Fruit fly (Drosophila melanogaster): Measurements from ENCODE around the gene skl.
A peak's percentile ranks its signal among the peaks of the same experiment; 100 is the strongest.
"Not testable (repeated sequence)": the region's sequence is repeated elsewhere in the genome, so short reads cannot be mapped to it uniquely, and the experiment has no call there.

The skl gene

DNA sequence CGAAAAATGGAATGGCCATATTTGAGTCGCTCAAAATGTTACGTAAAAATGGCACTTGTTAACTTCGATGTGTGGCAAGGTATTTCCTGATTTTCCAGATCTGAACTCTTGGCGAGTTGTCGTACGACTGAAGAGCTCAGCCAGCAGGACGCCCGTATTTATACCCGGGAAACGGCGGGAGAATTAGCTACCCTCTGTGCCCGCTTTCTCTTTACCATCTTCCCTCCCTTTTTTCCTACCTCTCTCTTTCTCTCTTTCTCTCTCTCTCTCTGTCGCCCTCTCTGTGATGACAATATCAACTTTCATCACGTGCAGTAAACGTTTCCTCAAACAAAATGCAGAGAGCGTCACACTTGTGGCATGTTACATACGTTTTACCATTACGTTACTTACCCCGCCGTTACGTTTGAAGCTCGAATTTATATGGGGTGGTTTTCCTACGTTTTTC lies at the start of gene skl (continued):
- TF ChIP-seq CG34224 (GFP tag; IDR thresholded peaks at IDR 0.05; ENCODE audit: partially characterized antibody) = no peak
- peak; percentile 38 for TF ChIP-seq gsb-n (tag; optimal IDR thresholded peaks at IDR 0.05)
- peak in 1 of 2 experiments; percentile 7 for TF ChIP-seq chif (GFP tag; optimal IDR thresholded peaks at IDR 0.05)
- peak; percentile 81 for TF ChIP-seq Nf-YB (GFP tag; optimal IDR thresholded peaks at IDR 0.05)
- no peak for TF ChIP-seq CG10267 (tag; optimal IDR thresholded peaks at IDR 0.05)
- TF ChIP-seq CG30020 (tag; optimal IDR thresholded peaks at IDR 0.05) = no peak
- no peak for TF ChIP-seq corto (GFP tag; optimal IDR thresholded peaks at IDR 0.05)
- TF ChIP-seq CG12155 (GFP tag; optimal IDR thresholded peaks at IDR 0.05) = no peak
- peak; percentile 55; the same call in 1 of the 3 replicates for TF ChIP-seq CG6791 (GFP tag; IDR thresholded peaks at IDR 0.05; ENCODE audit: partially characterized antibody)
- TF ChIP-seq Sox100B (GFP tag; optimal IDR thresholded peaks at IDR 0.05) = no peak
- no peak for TF ChIP-seq CG1602 (GFP tag; optimal IDR thresholded peaks at IDR 0.05)
- TF ChIP-seq insv (GFP tag; optimal IDR thresholded peaks at IDR 0.05) = peak in 1 of 2 experiments; percentile 20
- no peak for TF ChIP-seq CG9727 (GFP tag; optimal IDR thresholded peaks at IDR 0.05)
- TF ChIP-seq Optix (GFP tag; IDR thresholded peaks at IDR 0.05) = no peak
- no peak for TF ChIP-seq CG11504 (tag; optimal IDR thresholded peaks at IDR 0.05)
- TF ChIP-seq MESR4 (GFP tag; optimal IDR thresholded peaks at IDR 0.05) = no peak
- TF ChIP-seq CG8478 (optimal IDR thresholded peaks at IDR 0.05) = no peak
- peak; percentile 80 for TF ChIP-seq CG3163 (GFP tag; optimal IDR thresholded peaks at IDR 0.05)
- TF ChIP-seq CG8290 (GFP tag; optimal IDR thresholded peaks at IDR 0.05) = no peak
- no peak for TF ChIP-seq CG8290 (tag; optimal IDR thresholded peaks at IDR 0.05)
- TF ChIP-seq sens (GFP tag) = peak; percentile 61
- TF ChIP-seq kni (GFP tag; optimal IDR thresholded peaks at IDR 0.05) = no peak
- TF ChIP-seq CG5953 (GFP tag; IDR thresholded peaks at IDR 0.05) = no peak
- no peak for TF ChIP-seq CG18764 (GFP tag; optimal IDR thresholded peaks at IDR 0.05)
- TF ChIP-seq gcm (GFP tag; optimal IDR thresholded peaks at IDR 0.05) = peak; percentile 67
- TF ChIP-seq zen (tag; optimal IDR thresholded peaks at IDR 0.05) = peak; percentile 17
- TF ChIP-seq Dek (tag; optimal IDR thresholded peaks at IDR 0.05) = no peak
- TF ChIP-seq CG6272 (GFP tag; IDR thresholded peaks at IDR 0.05) = no peak
- no peak for TF ChIP-seq vfl (GFP tag; optimal IDR thresholded peaks at IDR 0.05)
- no peak for TF ChIP-seq sd (tag; optimal IDR thresholded peaks at IDR 0.05)
- TF ChIP-seq CG7963 (GFP tag; IDR thresholded peaks at IDR 0.05; ENCODE audit: partially characterized antibody) = 0 out of 3 replicates have a peak, but pooled peaks have one; percentile 8
- TF ChIP-seq Deaf1 (tag; optimal IDR thresholded peaks at IDR 0.05) = peak; percentile 40
- no peak for TF ChIP-seq zfh2 (GFP tag; optimal IDR thresholded peaks at IDR 0.05)
- TF ChIP-seq nerfin-1 (tag; optimal IDR thresholded peaks at IDR 0.05) = peak; percentile 60
- TF ChIP-seq nom (GFP tag; optimal IDR thresholded peaks at IDR 0.05) = no peak

DNA sequence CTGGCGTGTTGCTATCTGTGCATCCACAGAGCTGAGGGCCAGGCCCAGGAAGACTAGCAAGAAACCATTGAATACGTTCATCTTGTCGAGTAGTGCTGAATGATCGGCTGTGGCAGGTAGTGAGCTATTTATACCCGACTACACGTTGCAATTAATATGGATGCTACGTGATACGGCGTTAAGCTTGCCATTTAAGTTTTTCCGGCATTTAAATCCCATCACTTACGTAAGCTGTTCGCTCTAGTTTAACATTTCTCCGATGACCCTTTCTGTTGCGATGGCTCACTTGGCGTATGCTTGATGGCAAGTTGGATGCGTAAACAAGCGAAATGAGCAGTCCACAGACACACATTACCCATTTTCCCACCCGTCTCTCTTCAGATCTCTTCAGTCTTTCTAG lies 32.5 kb upstream of the skl start, which contains the start of gene Met75Ca:
Met75Ca (minus strand) TSS at position 101 of the 400 bp plus-strand sequence.
- TF ChIP-seq zen (tag; optimal IDR thresholded peaks at IDR 0.05); ab (GFP tag; optimal IDR thresholded peaks at IDR 0.05); Poxn (GFP tag; IDR thresholded peaks at IDR 0.05): not testable (repeated sequence)

DNA sequence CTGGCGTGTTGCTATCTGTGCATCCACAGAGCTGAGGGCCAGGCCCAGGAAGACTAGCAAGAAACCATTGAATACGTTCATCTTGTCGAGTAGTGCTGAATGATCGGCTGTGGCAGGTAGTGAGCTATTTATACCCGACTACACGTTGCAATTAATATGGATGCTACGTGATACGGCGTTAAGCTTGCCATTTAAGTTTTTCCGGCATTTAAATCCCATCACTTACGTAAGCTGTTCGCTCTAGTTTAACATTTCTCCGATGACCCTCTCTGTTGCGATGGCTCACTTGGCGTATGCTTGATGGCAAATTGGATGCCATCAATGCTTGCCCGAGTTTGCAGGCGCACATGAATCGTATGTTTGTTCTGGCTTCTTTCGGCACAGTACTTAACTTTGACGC lies 29.8 kb upstream of the skl start, which contains the start of gene Met75Cb:
Met75Cb (minus strand) TSS at position 101 of the 400 bp plus-strand sequence.
- not testable (repeated sequence) for TF ChIP-seq CG4707 (GFP tag; optimal IDR thresholded peaks at IDR 0.05); Dip2 (GFP tag; IDR thresholded peaks at IDR 0.05); dmrt99B (tag; optimal IDR thresholded peaks at IDR 0.05)

Measured in whole organism, embryonic.